Worm (Caenorhabditis elegans): ENCODE data around the gene ndx-9.

The ndx-9 gene

DNA sequence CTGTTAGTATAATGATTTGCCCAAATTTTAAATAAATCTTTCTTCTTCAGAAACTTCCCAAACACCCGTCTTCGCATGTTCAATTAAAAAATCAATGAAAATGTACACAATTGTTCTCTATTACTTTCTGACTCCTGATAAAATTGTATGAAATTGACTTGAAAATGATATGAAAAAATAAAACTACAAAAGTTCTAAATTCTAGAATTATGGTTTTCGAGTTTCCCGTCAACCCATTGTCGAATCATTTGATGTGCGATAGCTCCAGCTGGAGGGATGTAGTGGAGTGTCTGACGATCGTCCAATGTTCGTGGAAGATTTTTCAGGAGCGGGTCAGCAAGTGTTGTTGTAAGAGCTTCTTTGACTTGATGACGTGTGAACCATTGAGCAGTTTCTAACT is 1.9 kb downstream of the ndx-9 start:
- TF ChIP-seq C04F5.9 (tag; optimal IDR thresholded peaks at IDR 0.05) (no peak), lin-39 (tag; optimal IDR thresholded peaks at IDR 0.05) (no peak), efl-1 (optimal IDR thresholded peaks at IDR 0.05) (no peak), efl-1 (GFP tag; optimal IDR thresholded peaks at IDR 0.05 in 1 of 2) (no peak), nhr-76 (tag; optimal IDR thresholded peaks at IDR 0.05) (no peak), Y116A8C.19 (tag; optimal IDR thresholded peaks at IDR 0.05; ENCODE audit: borderline replicate concordance) (no peak), grh-1 (GFP tag; IDR thresholded peaks at IDR 0.05) (no peak), mdl-1 (tag; optimal IDR thresholded peaks at IDR 0.05) (no peak), lin-14 (GFP tag; optimal IDR thresholded peaks at IDR 0.05) (no peak), lin-35 (GFP tag; optimal IDR thresholded peaks at IDR 0.05) (no peak), jun-1 (tag; optimal IDR thresholded peaks at IDR 0.05) (no peak), hlh-4 (tag; optimal IDR thresholded peaks at IDR 0.05) (no peak), ceh-90 (tag; optimal IDR thresholded peaks at IDR 0.05) (no peak), tlp-1 (tag; optimal IDR thresholded peaks at IDR 0.05) (no peak), nhr-77 (tag; optimal IDR thresholded peaks at IDR 0.05) (no peak), isw-1 (GFP tag; IDR thresholded peaks at IDR 0.05) (no peak)

DNA sequence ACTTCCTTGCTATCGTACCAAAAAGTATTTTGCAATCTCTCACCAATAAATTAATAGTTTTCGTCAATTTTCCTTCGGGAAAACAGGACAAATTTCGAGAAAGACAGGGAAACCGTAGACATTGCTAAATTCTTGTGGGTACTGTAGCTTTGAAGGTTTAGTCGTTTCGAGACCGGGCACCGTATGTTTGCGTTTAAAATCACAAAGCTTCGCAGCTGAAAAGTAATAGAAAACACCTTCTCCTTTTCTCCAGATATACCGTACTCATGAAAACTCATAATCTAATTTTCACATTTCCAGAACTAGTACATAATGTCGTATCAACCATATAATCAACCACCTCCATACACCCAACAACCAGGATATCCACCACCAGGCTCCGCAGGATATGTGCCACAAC is 2.8 kb downstream of the ndx-9 start, which contains the start of gene F13H10.6:
Gene F13H10.6 (plus strand): TSS at position 301 of the 400 bp plus-strand sequence.
- no peak for TF ChIP-seq lin-13 (GFP tag; optimal IDR thresholded peaks at IDR 0.05)
- no peak for TF ChIP-seq pax-3 (tag; optimal IDR thresholded peaks at IDR 0.05)
- no peak for TF ChIP-seq ceh-63 (GFP tag; optimal IDR thresholded peaks at IDR 0.05)
- no peak for TF ChIP-seq elt-2 (tag; optimal IDR thresholded peaks at IDR 0.05)
- TF ChIP-seq jun-1 (tag; optimal IDR thresholded peaks at IDR 0.05): no peak
- no peak for TF ChIP-seq skn-1 (tag; optimal IDR thresholded peaks at IDR 0.05)
- no peak for TF ChIP-seq mep-1 (tag; optimal IDR thresholded peaks at IDR 0.05)
- no peak for TF ChIP-seq ama-1 (optimal IDR thresholded peaks at IDR 0.05)
- TF ChIP-seq isw-1 (GFP tag; IDR thresholded peaks at IDR 0.05): no peak
- TF ChIP-seq nhr-28 (tag; optimal IDR thresholded peaks at IDR 0.05): no peak
- TF ChIP-seq sptf-1 (tag; optimal IDR thresholded peaks at IDR 0.05): no peak

DNA sequence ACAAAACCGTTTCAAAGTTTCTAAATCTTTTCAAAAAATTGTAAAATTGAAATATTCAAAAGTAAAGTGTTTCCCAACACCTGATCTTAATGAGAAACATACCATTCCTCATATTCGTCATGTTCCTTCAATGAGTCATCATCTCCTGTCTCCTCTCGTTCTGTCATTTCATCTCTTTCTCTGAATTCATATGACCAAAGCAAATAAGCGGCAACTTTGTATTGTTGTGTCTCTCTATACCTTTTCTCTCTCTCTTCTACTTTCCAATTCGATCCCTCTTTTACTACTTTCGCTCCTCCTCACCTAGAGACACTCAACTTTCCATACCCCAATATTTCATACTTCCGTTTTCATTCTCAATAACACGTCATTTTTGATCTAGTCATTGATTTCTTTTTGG is 3.6 kb downstream of the ndx-9 start:
- TF ChIP-seq ceh-82 (tag; optimal IDR thresholded peaks at IDR 0.05) (no peak), rnt-1 (tag; optimal IDR thresholded peaks at IDR 0.05) (peak; percentile 19), pax-3 (tag; optimal IDR thresholded peaks at IDR 0.05) (no peak), elt-3 (tag; optimal IDR thresholded peaks at IDR 0.05) (peak in 1 of 6 experiments; percentile 54), swsn-7 (tag; optimal IDR thresholded peaks at IDR 0.05) (peak; percentile 1), lin-35 (GFP tag; optimal IDR thresholded peaks at IDR 0.05) (peak in 1 of 2 experiments; percentile 33), skn-1 (tag; optimal IDR thresholded peaks at IDR 0.05) (peak; percentile 41), blmp-1 (tag; optimal IDR thresholded peaks at IDR 0.05) (peak; percentile 96), nhr-20 (tag; optimal IDR thresholded peaks at IDR 0.05) (peak; percentile 38), zag-1 (tag; optimal IDR thresholded peaks at IDR 0.05) (no peak), lsy-2 (tag; optimal IDR thresholded peaks at IDR 0.05) (peak; percentile 5 to 52), xbp-1 (tag; optimal IDR thresholded peaks at IDR 0.05) (peak; percentile 11), tbx-2 (tag; optimal IDR thresholded peaks at IDR 0.05) (peak; percentile 12), fkh-4 (tag; optimal IDR thresholded peaks at IDR 0.05; ENCODE audit: borderline replicate concordance) (no peak), jun-1 (tag; optimal IDR thresholded peaks at IDR 0.05) (peak; percentile 43), ceh-63 (GFP tag; optimal IDR thresholded peaks at IDR 0.05) (no peak), dpl-1 (GFP tag; optimal IDR thresholded peaks at IDR 0.05) (peak in 2 of 3 experiments; percentile 13 to 18), efl-1 (optimal IDR thresholded peaks at IDR 0.05) (peak; percentile 19 to 22), efl-1 (GFP tag; optimal IDR thresholded peaks at IDR 0.05 in 1 of 2) (peak in 1 of 2 experiments; percentile 20), fkh-10 (GFP tag; optimal IDR thresholded peaks at IDR 0.05) (no peak), ztf-4 (tag; optimal IDR thresholded peaks at IDR 0.05) (no peak), sox-4 (tag; optimal IDR thresholded peaks at IDR 0.05) (no peak), nhr-71 (tag; optimal IDR thresholded peaks at IDR 0.05) (peak; percentile 41), nhr-237 (tag; optimal IDR thresholded peaks at IDR 0.05) (peak; percentile 37), mef-2 (tag; optimal IDR thresholded peaks at IDR 0.05) (no peak), snu-23 (GFP tag; optimal IDR thresholded peaks at IDR 0.05) (peak; percentile 70), fos-1 (tag; optimal IDR thresholded peaks at IDR 0.05) (peak; percentile 76), nhr-76 (tag; optimal IDR thresholded peaks at IDR 0.05) (no peak), nhr-85 (tag) (peak; percentile 88), nhr-90 (tag; optimal IDR thresholded peaks at IDR 0.05; ENCODE audit: poor library complexity) (no peak), lin-14 (GFP tag; optimal IDR thresholded peaks at IDR 0.05) (peak; percentile 78), mep-1 (tag; optimal IDR thresholded peaks at IDR 0.05) (no peak)

Data from whole organism, L1 larva.